Worm (Caenorhabditis elegans) whole organism, L1 larva: ENCODE measurements around the gene Y75B8A.28.

Experiments
- aly-2 ChIP-seq: fragments of 150-350 bp; optimal IDR thresholded peaks from 2 replicates; lab custom pipeline; 2014; ENCODE audit warnings: missing biosample characterization, missing genetic modification characterization
- ceh-63 ChIP-seq: fragments of 200-800 bp; sonication (Bioruptor generic); optimal IDR thresholded peaks from 2 replicates; lab custom pipeline; 2018; ENCODE audit warnings: mild to moderate bottlenecking, missing genetic modification characterization, missing compliant biosample characterization
- ceh-8 ChIP-seq: fragments of 200-800 bp; sonication (Bioruptor generic); optimal IDR thresholded peaks from 2 replicates; lab custom pipeline; 2018; ENCODE audit warnings: mild to moderate bottlenecking, missing genetic modification characterization, moderate library complexity, missing compliant biosample characterization
- ceh-82 ChIP-seq, 3 experiments: fragments of 150-350 bp in 1 of 3; sonication (generic microtip) in 2 of 3; optimal IDR thresholded peaks; 2 replicates each; lab custom pipeline; 2014 to 2017; ENCODE audit warnings: missing biosample characterization in 3 of 3, missing genetic modification characterization in 3 of 3
- ceh-88 ChIP-seq: fragments of 200-800 bp; sonication (Bioruptor generic); IDR thresholded peaks from 2 replicates; pipeline ENCODE4 v1.3.6; 2022; ENCODE audit warnings: missing genetic modification characterization, missing compliant biosample characterization
- dpl-1 ChIP-seq, 3 experiments: fragments of 150-350 bp in 2 of 3; sonication (generic microtip) in 1 of 3; optimal IDR thresholded peaks; 2 replicates each; lab custom pipeline; 2014 to 2017; ENCODE audit warnings: missing biosample characterization in 3 of 3, missing genetic modification characterization in 3 of 3, missing genetic modification reagents in 3 of 3
- efl-1 ChIP-seq, 4 experiments: fragments of 150-350 bp; optimal IDR thresholded peaks in 3 of 4; peaks in 1 of 4; 1 replicate in 1 of 4; 2 replicates in 3 of 4; lab custom pipeline; 2014; ENCODE audit warnings: missing biosample characterization in 2 of 4, missing genetic modification characterization in 2 of 4, missing genetic modification reagents in 2 of 4
- efl-3 ChIP-seq: fragments of 200-800 bp; sonication (Bioruptor generic); optimal IDR thresholded peaks from 2 replicates; lab custom pipeline; 2018; ENCODE audit warnings: mild to moderate bottlenecking, missing genetic modification characterization, missing compliant biosample characterization
- egl-27 ChIP-seq, 2 experiments: fragments of 150-350 bp in 1 of 2; sonication (generic microtip); optimal IDR thresholded peaks; 3 replicates each; lab custom pipeline; 2017 to 2018; ENCODE audit warnings: missing biosample characterization in 2 of 2, missing genetic modification characterization in 2 of 2, missing genetic modification reagents in 2 of 2
- elt-2 ChIP-seq: sonication (generic microtip); optimal IDR thresholded peaks from 2 replicates; lab custom pipeline; 2016; ENCODE audit warnings: missing genetic modification characterization, mild to moderate bottlenecking, inconsistent platforms, missing compliant biosample characterization, missing genetic modification reagents
- elt-3 ChIP-seq, 6 experiments: fragments of 150-350 bp in 1 of 6; sonication (generic microtip); optimal IDR thresholded peaks; 2 replicates each; lab custom pipeline; 2017 to 2018; ENCODE audit warnings: missing biosample characterization in 6 of 6, missing genetic modification characterization in 6 of 6, inconsistent platforms in 1 of 6
- ets-5 ChIP-seq: fragments of 200-800 bp; sonication (Bioruptor generic); IDR thresholded peaks from 2 replicates; pipeline ENCODE4 v1.3.6; 2022; ENCODE audit warnings: missing genetic modification characterization, missing compliant biosample characterization
- fkh-10 ChIP-seq: sonication (generic microtip); optimal IDR thresholded peaks from 2 replicates; lab custom pipeline; 2017; ENCODE audit warnings: missing biosample characterization, missing genetic modification reagents, missing genetic modification characterization
- hlh-17 ChIP-seq: fragments of 200-800 bp; sonication (Bioruptor generic); optimal IDR thresholded peaks from 2 replicates; lab custom pipeline; 2018; ENCODE audit warnings: missing genetic modification characterization, mild to moderate bottlenecking, missing compliant biosample characterization, moderate library complexity, borderline replicate concordance
- hpl-2 ChIP-seq: fragments of 150-350 bp; optimal IDR thresholded peaks from 2 replicates; lab custom pipeline; 2014; ENCODE audit warnings: missing biosample characterization, missing genetic modification reagents, missing genetic modification characterization
- irx-1 ChIP-seq: sonication (generic microtip); optimal IDR thresholded peaks from 2 replicates; lab custom pipeline; 2016; ENCODE audit warnings: missing genetic modification characterization, missing compliant biosample characterization
- jun-1 ChIP-seq: fragments of 150-350 bp; optimal IDR thresholded peaks from 2 replicates; lab custom pipeline; 2014; ENCODE audit warnings: missing biosample characterization, missing genetic modification reagents, missing genetic modification characterization
- lin-15B ChIP-seq: fragments of 150-350 bp; sonication (generic microtip); optimal IDR thresholded peaks from 3 replicates; lab custom pipeline; 2014; ENCODE audit warnings: missing biosample characterization, missing genetic modification characterization
- lin-35 ChIP-seq, 2 experiments: fragments of 150-350 bp; optimal IDR thresholded peaks; 2 replicates each; lab custom pipeline; 2014; ENCODE audit warnings: missing biosample characterization in 2 of 2, missing genetic modification characterization in 2 of 2, missing genetic modification reagents in 2 of 2
- lin-39 ChIP-seq: fragments of 150-350 bp; optimal IDR thresholded peaks from 2 replicates; lab custom pipeline; 2014; ENCODE audit warnings: missing biosample characterization, missing genetic modification reagents, missing genetic modification characterization
- mab-9 ChIP-seq: fragments of 200-800 bp; sonication (Bioruptor generic); IDR thresholded peaks from 2 replicates; pipeline ENCODE4 v1.3.6; 2022; ENCODE audit warnings: missing genetic modification reagents, missing genetic modification characterization, missing compliant biosample characterization
- mef-2 ChIP-seq: fragments of 150-350 bp; optimal IDR thresholded peaks from 2 replicates; lab custom pipeline; 2014; ENCODE audit warnings: missing biosample characterization, missing genetic modification characterization
- mep-1 ChIP-seq: fragments of 150-350 bp; optimal IDR thresholded peaks from 2 replicates; lab custom pipeline; 2014; ENCODE audit warnings: missing biosample characterization, missing genetic modification characterization
- nhr-11 ChIP-seq: fragments of 150-350 bp; optimal IDR thresholded peaks from 2 replicates; lab custom pipeline; 2014; ENCODE audit warnings: missing biosample characterization, missing genetic modification characterization
- nhr-19 ChIP-seq: fragments of 200-800 bp; sonication (Bioruptor generic); conservative IDR thresholded peaks from 2 replicates; pipeline ENCODE4 v1.3.6; 2022; ENCODE audit warnings: missing genetic modification characterization, missing compliant biosample characterization
- nhr-20 ChIP-seq: sonication (generic microtip); optimal IDR thresholded peaks from 2 replicates; lab custom pipeline; 2016; ENCODE audit warnings: mild to moderate bottlenecking, missing genetic modification characterization, missing compliant biosample characterization
- nhr-237 ChIP-seq: fragments of 150-350 bp; optimal IDR thresholded peaks from 2 replicates; lab custom pipeline; 2014; ENCODE audit warnings: missing biosample characterization, missing genetic modification characterization
- nhr-47 ChIP-seq: sonication (generic microtip); optimal IDR thresholded peaks from 2 replicates; lab custom pipeline; 2016; ENCODE audit warnings: mild to moderate bottlenecking, missing genetic modification characterization, moderate library complexity, missing compliant biosample characterization
- nhr-71 ChIP-seq: sonication (generic microtip); optimal IDR thresholded peaks from 2 replicates; lab custom pipeline; 2016; ENCODE audit warnings: mild to moderate bottlenecking, missing genetic modification characterization, moderate library complexity, missing compliant biosample characterization
- nhr-77 ChIP-seq: fragments of 150-350 bp; optimal IDR thresholded peaks from 2 replicates; lab custom pipeline; 2014; ENCODE audit warnings: missing biosample characterization, missing genetic modification characterization
- pax-3 ChIP-seq: fragments of 200-800 bp; sonication (Bioruptor generic); optimal IDR thresholded peaks from 2 replicates; lab custom pipeline; 2018; ENCODE audit warnings: mild to moderate bottlenecking, missing genetic modification characterization, moderate library complexity, missing compliant biosample characterization
- pqm-1 ChIP-seq: sonication (generic microtip); optimal IDR thresholded peaks from 3 replicates; lab custom pipeline; 2017; ENCODE audit warnings: missing biosample characterization, missing genetic modification characterization
- snpc-4 ChIP-seq: fragments of 150-350 bp; optimal IDR thresholded peaks from 2 replicates; lab custom pipeline; 2014; ENCODE audit warnings: missing biosample characterization, missing genetic modification characterization
- sptf-1 ChIP-seq: fragments of 150-350 bp; optimal IDR thresholded peaks from 2 replicates; lab custom pipeline; 2014; ENCODE audit warnings: missing biosample characterization, missing genetic modification characterization
- tbx-2 ChIP-seq: sonication (generic microtip); optimal IDR thresholded peaks from 2 replicates; lab custom pipeline; 2016; ENCODE audit warnings: missing genetic modification characterization, missing compliant biosample characterization
- tlp-1 ChIP-seq: fragments of 150-350 bp; optimal IDR thresholded peaks from 2 replicates; lab custom pipeline; 2014; ENCODE audit warnings: missing biosample characterization, missing genetic modification characterization
- unc-130 ChIP-seq: fragments of 150-350 bp; optimal IDR thresholded peaks from 2 replicates; lab custom pipeline; 2017; ENCODE audit warnings: missing biosample characterization, missing genetic modification characterization, inconsistent platforms
- unc-30 ChIP-seq: sonication (generic microtip); optimal IDR thresholded peaks from 2 replicates; lab custom pipeline; 2017; ENCODE audit warnings: missing biosample characterization, missing genetic modification characterization
- unc-62 ChIP-seq: fragments of 150-350 bp; optimal IDR thresholded peaks from 2 replicates; lab custom pipeline; 2014; ENCODE audit warnings: missing biosample characterization, missing genetic modification reagents, missing genetic modification characterization
- xbp-1 ChIP-seq: sonication (generic microtip); optimal IDR thresholded peaks from 2 replicates; lab custom pipeline; 2016; ENCODE audit warnings: missing genetic modification characterization, missing compliant biosample characterization
- ztf-11 ChIP-seq, 2 experiments: sonication (generic microtip); optimal IDR thresholded peaks; 2 replicates each; lab custom pipeline; 2016 to 2017; ENCODE audit warnings: missing genetic modification characterization in 2 of 2, missing biosample characterization in 1 of 2, missing compliant biosample characterization in 1 of 2

The Y75B8A.28 gene

ce11 chrIII:12315179-12315578 is 3.7 kb upstream of the Y75B8A.28 start, which contains the start of gene Y75B8A.37:
TSS of gene Y75B8A.37 (plus strand) at chrIII:12315479.
- TF ChIP-seq unc-62 (GFP tag; lab: Kevin White, UChicago) (no peak), unc-130 (tag; lab: Kevin White, UChicago) (no peak), jun-1 (tag; lab: Kevin White, UChicago) (no peak), sptf-1 (no peak), nhr-19 (GFP tag; lab: Robert Waterston, UW) (no peak), ceh-63 (GFP tag; lab: Kevin White, UChicago) (no peak), nhr-20 (tag; lab: Kevin White, UChicago) (no peak), aly-2 (tag; lab: Kevin White, UChicago) (no peak), lin-15B (no peak), ceh-8 (GFP tag; lab: Kevin White, UChicago) (no peak), dpl-1 (GFP tag; optimal IDR thresholded peaks at IDR 0.05; lab: Kevin White, UChicago) (no peak), snpc-4 (tag; lab: Kevin White, UChicago) (no peak), hlh-17 (GFP tag; lab: Kevin White, UChicago) (no peak), ztf-11 (tag; optimal IDR thresholded peaks at IDR 0.05; lab: Kevin White, UChicago) (no peak), irx-1 (tag; lab: Kevin White, UChicago) (no peak), nhr-77 (no peak), mep-1 (tag; lab: Kevin White, UChicago) (no peak), ceh-88 (no peak), elt-3 (tag; optimal IDR thresholded peaks at IDR 0.05; lab: Kevin White, UChicago) (no peak), ets-5 (no peak)

- no peak for TF ChIP-seq dpl-1 (GFP tag; optimal IDR thresholded peaks at IDR 0.05; lab: Kevin White, UChicago)
- TF ChIP-seq hpl-2 (GFP tag; lab: Kevin White, UChicago), result no peak
- no peak for TF ChIP-seq unc-130 (tag; lab: Kevin White, UChicago)
- TF ChIP-seq ceh-82 (tag; optimal IDR thresholded peaks at IDR 0.05; lab: Kevin White, UChicago), result no peak
- no peak for TF ChIP-seq efl-3 (GFP tag; lab: Kevin White, UChicago)
- TF ChIP-seq pax-3 (tag; lab: Kevin White, UChicago), result peak; percentile 16
- TF ChIP-seq mef-2 (tag; lab: Kevin White, UChicago), result no peak
- peak in 1 of 2 experiments; percentile 30 for TF ChIP-seq lin-35 (GFP tag; optimal IDR thresholded peaks at IDR 0.05; lab: Kevin White, UChicago)
- no peak for TF ChIP-seq ceh-8 (GFP tag; lab: Kevin White, UChicago)
- no peak for TF ChIP-seq ets-5
- TF ChIP-seq xbp-1, result no peak
- TF ChIP-seq jun-1 (tag; lab: Kevin White, UChicago), result peak; percentile 47
- TF ChIP-seq sptf-1, result no peak
- TF ChIP-seq nhr-47 (tag; lab: Kevin White, UChicago), result no peak
- peak; percentile 15 for TF ChIP-seq nhr-71
- peak; percentile 86 for TF ChIP-seq elt-2 (tag; lab: Kevin White, UChicago)
- no peak for TF ChIP-seq egl-27 (tag; optimal IDR thresholded peaks at IDR 0.05; lab: Kevin White, UChicago)
- TF ChIP-seq efl-1 (optimal IDR thresholded peaks at IDR 0.05; lab: Kevin White, UChicago), result no peak
- peak in 1 of 2 experiments; percentile 76 for TF ChIP-seq efl-1 (GFP tag; optimal IDR thresholded peaks at IDR 0.05 in 1 of 2; lab: Kevin White, UChicago)
- no peak for TF ChIP-seq mab-9
- no peak for TF ChIP-seq fkh-10 (GFP tag; lab: Kevin White, UChicago)
- no peak for TF ChIP-seq tbx-2
- TF ChIP-seq nhr-237 (tag; lab: Kevin White, UChicago), result no peak
- no peak for TF ChIP-seq lin-39 (tag; lab: Kevin White, UChicago)
- TF ChIP-seq aly-2 (tag; lab: Kevin White, UChicago), result no peak
- TF ChIP-seq tlp-1 (tag; lab: Kevin White, UChicago), result no peak
- TF ChIP-seq nhr-11 (tag; lab: Kevin White, UChicago), result no peak
- peak; percentile 64 for TF ChIP-seq pqm-1 (tag; lab: Kevin White, UChicago)
- no peak for TF ChIP-seq unc-30 (tag; lab: Kevin White, UChicago)
Measured at ce11 chrIII:12317492-12317891, 1.4 kb upstream of the Y75B8A.28 start.
